Worm (Caenorhabditis elegans) whole organism, young adult: ENCODE measurements around the gene snet-1.

Source experiments
- D2030.7 ChIP-seq: fragments of 200-800 bp; sonication (Bioruptor generic); IDR thresholded peaks from 2 replicates; pipeline ENCODE4 v1.3.6; 2022; ENCODE audit warnings: missing genetic modification reagents, missing genetic modification characterization, missing compliant biosample characterization
- F57A8.1 ChIP-seq: fragments of 200-800 bp; sonication (Bioruptor generic); optimal IDR thresholded peaks from 2 replicates; lab custom pipeline; 2018; ENCODE audit warnings: mild to moderate bottlenecking, missing genetic modification characterization, moderate library complexity, missing compliant biosample characterization
- F57C9.4 ChIP-seq: sonication (generic microtip); optimal IDR thresholded peaks from 2 replicates; lab custom pipeline; 2017; ENCODE audit warnings: mild to moderate bottlenecking, missing genetic modification characterization, missing compliant biosample characterization
- K12H6.12 ChIP-seq: fragments of 200-800 bp; sonication (Bioruptor generic); optimal IDR thresholded peaks from 2 replicates; lab custom pipeline; 2018; ENCODE audit warnings: mild to moderate bottlenecking, missing genetic modification characterization, missing compliant biosample characterization
- Y67H2A.10 ChIP-seq: fragments of 200-800 bp; sonication (Bioruptor generic); conservative IDR thresholded peaks from 2 replicates; pipeline ENCODE4 v1.3.6; 2022; ENCODE audit warnings: missing genetic modification reagents, missing genetic modification characterization, missing compliant biosample characterization
- Y95B8A.8 ChIP-seq: fragments of 200-800 bp; sonication (Bioruptor generic); IDR thresholded peaks from 2 replicates; pipeline ENCODE4 v1.3.6; 2022; ENCODE audit warnings: missing genetic modification reagents, missing genetic modification characterization, missing compliant biosample characterization
- akir-1 ChIP-seq: fragments of 200-800 bp; sonication (Bioruptor generic); optimal IDR thresholded peaks from 2 replicates; lab custom pipeline; 2018; ENCODE audit warnings: mild to moderate bottlenecking, missing genetic modification characterization, moderate library complexity, missing compliant biosample characterization
- ama-1 ChIP-seq, 3 experiments: fragments of 150-350 bp in 1 of 3; sonication (generic microtip) in 2 of 3; optimal IDR thresholded peaks; 2 replicates each; lab custom pipeline; 2014 to 2018; ENCODE audit warnings: missing biosample characterization in 2 of 3, missing genetic modification characterization in 2 of 3, missing genetic modification reagents in 2 of 3
- atf-7 ChIP-seq: sonication (generic microtip); optimal IDR thresholded peaks from 2 replicates; lab custom pipeline; 2017; ENCODE audit warnings: mild to moderate bottlenecking, missing genetic modification characterization, missing compliant biosample characterization
- attf-3 ChIP-seq: fragments of 200-800 bp; sonication (Bioruptor generic); conservative IDR thresholded peaks from 2 replicates; pipeline ENCODE4 v1.3.6; 2022; ENCODE audit warnings: missing genetic modification reagents, missing genetic modification characterization, missing compliant biosample characterization
- bed-1 ChIP-seq: fragments of 200-800 bp; sonication (Bioruptor generic); IDR thresholded peaks from 2 replicates; pipeline ENCODE4 v1.3.6; 2022; ENCODE audit warnings: missing genetic modification reagents, missing genetic modification characterization, missing compliant biosample characterization
- bed-2 ChIP-seq: fragments of 200-800 bp; sonication (Bioruptor generic); IDR thresholded peaks from 2 replicates; pipeline ENCODE4 v1.3.6; 2022; ENCODE audit warnings: missing genetic modification reagents, missing genetic modification characterization, missing compliant biosample characterization
- cebp-1 ChIP-seq, 2 experiments: fragments of 200-800 bp in 1 of 2; sonication (Bioruptor generic) in 1 of 2; sonication (generic microtip) in 1 of 2; IDR thresholded peaks in 1 of 2; optimal IDR thresholded peaks in 1 of 2; 2 replicates each; pipeline versions ENCODE4 v1.3.6 to Lab custom; 2017 to 2022; ENCODE audit warnings: missing compliant biosample characterization in 2 of 2, missing genetic modification characterization in 2 of 2, mild to moderate bottlenecking in 1 of 2, missing genetic modification reagents in 1 of 2, moderate library complexity in 1 of 2
- cebp-2 ChIP-seq: fragments of 200-800 bp; sonication (Bioruptor generic); IDR thresholded peaks from 2 replicates; pipeline ENCODE4 v1.3.6; 2022; ENCODE audit warnings: missing genetic modification characterization, missing compliant biosample characterization
- ceh-27 ChIP-seq: fragments of 200-800 bp; sonication (Bioruptor generic); optimal IDR thresholded peaks from 2 replicates; lab custom pipeline; 2018; ENCODE audit warnings: mild to moderate bottlenecking, missing genetic modification characterization, moderate library complexity, missing compliant biosample characterization
- ceh-58 ChIP-seq: fragments of 200-800 bp; sonication (Bioruptor generic); IDR thresholded peaks from 2 replicates; pipeline ENCODE4 v1.3.6; 2022; ENCODE audit warnings: missing genetic modification characterization, missing compliant biosample characterization
- ceh-79 ChIP-seq: sonication (generic microtip); optimal IDR thresholded peaks from 2 replicates; lab custom pipeline; 2017; ENCODE audit warnings: mild to moderate bottlenecking, missing genetic modification characterization, missing compliant biosample characterization
- chd-7 ChIP-seq: sonication (generic microtip); optimal IDR thresholded peaks from 2 replicates; lab custom pipeline; 2016; ENCODE audit warnings: mild to moderate bottlenecking, missing genetic modification characterization, moderate library complexity, missing compliant biosample characterization
- dox-1 ChIP-seq: fragments of 200-800 bp; sonication (Bioruptor generic); IDR thresholded peaks from 2 replicates; pipeline ENCODE4 v1.3.6; 2022; ENCODE audit warnings: missing genetic modification reagents, missing genetic modification characterization, missing compliant biosample characterization
- efl-1 ChIP-seq: fragments of 150-350 bp; optimal IDR thresholded peaks from 2 replicates; lab custom pipeline; 2014; ENCODE audit warnings: missing biosample characterization, missing genetic modification reagents, missing genetic modification characterization
- egrh-3 ChIP-seq: fragments of 200-800 bp; sonication (Bioruptor generic); IDR thresholded peaks from 2 replicates; pipeline ENCODE4 v1.3.6; 2022; ENCODE audit warnings: missing genetic modification reagents, missing genetic modification characterization, missing compliant biosample characterization
- ekl-4 ChIP-seq: fragments of 200-800 bp; sonication (Bioruptor generic); IDR thresholded peaks from 2 replicates; pipeline ENCODE4 v1.3.6; 2022; ENCODE audit warnings: missing genetic modification reagents, missing genetic modification characterization, missing compliant biosample characterization
- fkh-3 ChIP-seq: sonication (generic microtip); optimal IDR thresholded peaks from 2 replicates; lab custom pipeline; 2016; ENCODE audit warnings: mild to moderate bottlenecking, missing genetic modification characterization, missing compliant biosample characterization
- let-526 ChIP-seq: fragments of 200-800 bp; sonication (Bioruptor generic); IDR thresholded peaks from 2 replicates; pipeline ENCODE4 v1.3.6; 2022; ENCODE audit warnings: missing genetic modification reagents, missing genetic modification characterization, missing compliant biosample characterization
- let-607 ChIP-seq, 2 experiments: fragments of 200-800 bp in 1 of 2; sonication (Bioruptor generic) in 1 of 2; sonication (generic microtip) in 1 of 2; optimal IDR thresholded peaks; 2 replicates each; lab custom pipeline; 2016 to 2018; ENCODE audit warnings: mild to moderate bottlenecking in 2 of 2, missing compliant biosample characterization in 2 of 2, missing genetic modification characterization in 2 of 2, moderate library complexity in 2 of 2, missing genotype in 1 of 2
- lin-54 ChIP-seq: fragments of 200-800 bp; sonication (Bioruptor generic); optimal IDR thresholded peaks from 2 replicates; lab custom pipeline; 2018; ENCODE audit warnings: mild to moderate bottlenecking, missing genetic modification characterization, missing compliant biosample characterization
- lsl-1 ChIP-seq: fragments of 200-800 bp; sonication (Bioruptor generic); optimal IDR thresholded peaks from 2 replicates; lab custom pipeline; 2018; ENCODE audit warnings: mild to moderate bottlenecking, missing genetic modification characterization, moderate library complexity, missing compliant biosample characterization
- lsy-27 ChIP-seq: sonication (generic microtip); optimal IDR thresholded peaks from 2 replicates; lab custom pipeline; 2017; ENCODE audit warnings: missing genetic modification characterization, mild to moderate bottlenecking, missing compliant biosample characterization, antibody characterized with exemption, missing genotype, borderline replicate concordance; ENCODE audit not compliant: insufficient read depth
- mcd-1 ChIP-seq: fragments of 200-800 bp; sonication (Bioruptor generic); IDR thresholded peaks from 2 replicates; pipeline ENCODE4 v1.3.6; 2022; ENCODE audit warnings: missing genetic modification reagents, missing genetic modification characterization, missing compliant biosample characterization
- mxl-1 ChIP-seq: sonication (generic microtip); optimal IDR thresholded peaks from 2 replicates; lab custom pipeline; 2016; ENCODE audit warnings: missing genetic modification characterization, missing compliant biosample characterization
- nfya-2 ChIP-seq: fragments of 200-800 bp; sonication (Bioruptor generic); IDR thresholded peaks from 2 replicates; pipeline ENCODE4 v1.3.6; 2022; ENCODE audit warnings: missing genetic modification reagents, missing genetic modification characterization, missing compliant biosample characterization
- nhr-80 ChIP-seq: sonication (generic microtip); optimal IDR thresholded peaks from 2 replicates; lab custom pipeline; 2016; ENCODE audit warnings: missing genetic modification characterization, missing compliant biosample characterization
- pha-4 ChIP-seq: fragments of 150-350 bp; sonication (generic microtip); optimal IDR thresholded peaks from 2 replicates; lab custom pipeline; 2014; ENCODE audit warnings: missing biosample characterization, missing genetic modification reagents, missing genetic modification characterization
- sptf-2 ChIP-seq: fragments of 200-800 bp; sonication (Bioruptor generic); optimal IDR thresholded peaks from 2 replicates; lab custom pipeline; 2018; ENCODE audit warnings: mild to moderate bottlenecking, missing genetic modification characterization, missing compliant biosample characterization
- tbx-9 ChIP-seq: sonication (generic microtip); optimal IDR thresholded peaks from 2 replicates; lab custom pipeline; 2016; ENCODE audit warnings: borderline replicate concordance, missing genetic modification characterization, inconsistent platforms, missing compliant biosample characterization
- xnd-1 ChIP-seq: sonication (generic microtip); optimal IDR thresholded peaks from 2 replicates; lab custom pipeline; 2016; ENCODE audit warnings: missing genotype, missing genetic modification reagents, missing genetic modification characterization, missing compliant biosample characterization
- zfh-2 ChIP-seq: fragments of 200-800 bp; sonication (Bioruptor generic); conservative IDR thresholded peaks from 2 replicates; pipeline ENCODE4 v1.3.6; 2022; ENCODE audit warnings: missing genetic modification reagents, missing genetic modification characterization, missing compliant biosample characterization
- ztf-18 ChIP-seq: sonication (generic microtip); optimal IDR thresholded peaks from 2 replicates; lab custom pipeline; 2016; ENCODE audit warnings: missing genotype, mild to moderate bottlenecking, missing genetic modification characterization, missing compliant biosample characterization
- ztf-25 ChIP-seq: fragments of 200-800 bp; sonication (Bioruptor generic); IDR thresholded peaks from 2 replicates; pipeline ENCODE4 v1.3.6; 2022; ENCODE audit warnings: missing genetic modification reagents, missing genetic modification characterization, missing compliant biosample characterization
- ztf-26 ChIP-seq: sonication (generic microtip); optimal IDR thresholded peaks from 2 replicates; lab custom pipeline; 2017; ENCODE audit warnings: missing genetic modification characterization, missing compliant biosample characterization

Gene snet-1

ce11 chrX:3678507-3679175 is 9.9 kb upstream of the snet-1 start, which contains the start of gene tag-52:
tag-52 (minus strand) TSS chrX:3678557.
- TF ChIP-seq nfya-2 (no peak), nhr-80 (tag; lab: Kevin White, UChicago) (peak; percentile 54), ceh-79 (tag; lab: Kevin White, UChicago) (no peak), K12H6.12 (tag; lab: Kevin White, UChicago) (peak; percentile 57), ceh-27 (GFP tag; lab: Kevin White, UChicago) (peak; percentile 68), ztf-26 (tag; lab: Kevin White, UChicago) (peak; percentile 21), lin-54 (peak; percentile 24), zfh-2 (GFP tag; lab: Robert Waterston, UW) (peak; percentile 66), attf-3 (GFP tag; lab: Robert Waterston, UW) (no peak), efl-1 (peak; percentile 20), cebp-2 (no peak), ztf-18 (no peak), let-526 (no peak), F57C9.4 (tag; lab: Kevin White, UChicago) (no peak), bed-2 (GFP tag; lab: Robert Waterston, UW) (no peak), mcd-1 (GFP tag; lab: Robert Waterston, UW) (peak; percentile 72), dox-1 (GFP tag; lab: Robert Waterston, UW) (peak; percentile 48; the same call in 1 of the 2 replicates), ceh-58 (GFP tag; lab: Robert Waterston, UW) (no peak), Y67H2A.10 (GFP tag; lab: Robert Waterston, UW) (no peak), chd-7 (tag; lab: Kevin White, UChicago) (peak; percentile 58), xnd-1 (tag; lab: Kevin White, UChicago) (no peak), atf-7 (tag; lab: Kevin White, UChicago) (peak; percentile 8), bed-1 (no peak), mxl-1 (tag; lab: Kevin White, UChicago) (no peak)

ce11 chrX:3673584-3674108 is 4.9 kb upstream of the snet-1 start, which contains the start of gene ceh-63:
ceh-63 (minus strand) TSS chrX:3674058.
- no peak for TF ChIP-seq mcd-1 (GFP tag; lab: Robert Waterston, UW)
- no peak for TF ChIP-seq cebp-1 (GFP tag; IDR thresholded peaks at IDR 0.05; lab: Robert Waterston, UW)
- no peak for TF ChIP-seq cebp-1 (tag; optimal IDR thresholded peaks at IDR 0.05; lab: Kevin White, UChicago)
- TF ChIP-seq sptf-2 (GFP tag; lab: Kevin White, UChicago): no peak
- no peak for TF ChIP-seq fkh-3
- TF ChIP-seq xnd-1 (tag; lab: Kevin White, UChicago): no peak
- TF ChIP-seq mxl-1 (tag; lab: Kevin White, UChicago): no peak
- TF ChIP-seq Y95B8A.8 (GFP tag; lab: Robert Waterston, UW): no peak
- TF ChIP-seq ceh-27 (GFP tag; lab: Kevin White, UChicago): no peak
- TF ChIP-seq lsl-1 (GFP tag; lab: Kevin White, UChicago): no peak
- TF ChIP-seq ekl-4 (GFP tag; lab: Robert Waterston, UW): no peak
- no peak for TF ChIP-seq F57A8.1
- TF ChIP-seq let-607 (tag; optimal IDR thresholded peaks at IDR 0.05; lab: Kevin White, UChicago): no peak
- TF ChIP-seq nfya-2: no peak
- no peak for TF ChIP-seq let-526
- TF ChIP-seq lsy-27: no peak

ce11 chrX:3671998-3672397 is 3.3 kb upstream of the snet-1 start, which contains the start of gene C02F12.5:
C02F12.5 (minus strand) TSS chrX:3672098.
- TF ChIP-seq pha-4 (tag; lab: Kevin White, UChicago) (no peak), bed-2 (GFP tag; lab: Robert Waterston, UW) (no peak), ztf-25 (GFP tag; lab: Robert Waterston, UW) (no peak), zfh-2 (GFP tag; lab: Robert Waterston, UW) (no peak), lsl-1 (GFP tag; lab: Kevin White, UChicago) (no peak), egrh-3 (GFP tag; lab: Robert Waterston, UW) (no peak), ama-1 (optimal IDR thresholded peaks at IDR 0.05; lab: Kevin White, UChicago) (no peak), ama-1 (GFP tag; optimal IDR thresholded peaks at IDR 0.05; lab: Kevin White, UChicago) (no peak), D2030.7 (GFP tag; lab: Robert Waterston, UW) (no peak), akir-1 (GFP tag; lab: Kevin White, UChicago) (no peak), tbx-9 (tag; lab: Kevin White, UChicago) (no peak)
